Worm (Caenorhabditis elegans): ENCODE results near the gene srh-169.

DNA sequence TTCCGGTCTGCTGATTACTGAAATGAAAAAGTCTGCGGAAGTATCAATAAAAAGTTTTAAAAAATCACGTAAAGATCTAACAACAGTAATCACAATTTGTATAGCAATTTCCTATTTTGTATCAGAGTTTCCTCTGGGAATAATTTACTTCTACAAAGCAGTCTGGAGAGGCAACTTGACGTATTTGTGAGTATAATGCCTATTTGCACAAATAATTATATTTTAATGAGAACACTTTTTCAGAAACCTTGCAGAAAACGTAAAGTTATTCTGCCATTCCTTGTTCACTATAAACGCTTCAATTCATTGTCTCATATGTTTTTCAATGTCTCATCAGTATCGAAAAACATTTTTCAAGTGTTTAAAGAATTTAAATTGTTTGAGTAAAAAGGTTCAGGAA is 29.1 kb upstream of the srh-169 start:
- TF ChIP-seq mdl-1 (tag; optimal IDR thresholded peaks at IDR 0.05): no peak
- no peak for TF ChIP-seq aly-2 (tag; optimal IDR thresholded peaks at IDR 0.05)
